Worm (Caenorhabditis elegans) whole organism, L4 larva: ENCODE results near the gene srlf-1.

Experiments used
- F44E2.7 ChIP-seq: fragments of 200-800 bp; sonication (Bioruptor generic); IDR thresholded peaks from 2 replicates; pipeline ENCODE4 v2.1.2; 2022; ENCODE audit warnings: missing genetic modification characterization, missing compliant biosample characterization
- Y48G9A.11 ChIP-seq: fragments of 200-800 bp; sonication (Bioruptor generic); IDR thresholded peaks from 2 replicates; pipeline ENCODE4 v1.3.6; 2022; ENCODE audit warnings: missing genetic modification reagents, missing genetic modification characterization, missing compliant biosample characterization
- ZK546.5 ChIP-seq, 2 experiments: sonication (generic microtip); optimal IDR thresholded peaks; 2 replicates each; lab custom pipeline; 2017; ENCODE audit warnings: missing biosample characterization in 2 of 2, missing genetic modification characterization in 2 of 2
- aha-1 ChIP-seq: fragments of 150-350 bp; peaks from one replicate; lab custom pipeline; 2014; ENCODE audit warnings: missing biosample characterization, missing genetic modification characterization
- ama-1 ChIP-seq: fragments of 150-350 bp; optimal IDR thresholded peaks from 2 replicates; lab custom pipeline; 2014; ENCODE audit warnings: inconsistent platforms, mixed read lengths
- arid-1 ChIP-seq: fragments of 200-800 bp; sonication (Bioruptor generic); conservative IDR thresholded peaks from 2 replicates; pipeline ENCODE4 v1.3.6; 2022; ENCODE audit warnings: missing genetic modification reagents, missing genetic modification characterization, missing compliant biosample characterization
- ceh-28 ChIP-seq: fragments of 150-350 bp; optimal IDR thresholded peaks from 2 replicates; lab custom pipeline; 2014; ENCODE audit warnings: missing biosample characterization, missing genetic modification reagents, missing genetic modification characterization
- ceh-82 ChIP-seq: sonication (generic microtip); optimal IDR thresholded peaks from 2 replicates; lab custom pipeline; 2017; ENCODE audit warnings: missing biosample characterization, missing genetic modification characterization
- daf-16 ChIP-seq, 3 experiments: sonication (generic microtip); optimal IDR thresholded peaks; 2 replicates each; lab custom pipeline; 2016 to 2017; ENCODE audit warnings: missing genetic modification characterization in 3 of 3, missing genetic modification reagents in 3 of 3, mild to moderate bottlenecking in 2 of 3, missing compliant biosample characterization in 2 of 3, missing biosample characterization in 1 of 3, moderate library complexity in 1 of 3
- dmd-8 ChIP-seq: fragments of 200-800 bp; sonication (Bioruptor generic); IDR thresholded peaks from 2 replicates; pipeline ENCODE4 v1.3.6; 2022; ENCODE audit warnings: missing genetic modification characterization, missing compliant biosample characterization
- dmd-9 ChIP-seq: fragments of 200-800 bp; sonication (Bioruptor generic); IDR thresholded peaks from 2 replicates; pipeline ENCODE4 v1.3.6; 2022; ENCODE audit warnings: missing genetic modification reagents, missing genetic modification characterization, missing compliant biosample characterization
- dpl-1 ChIP-seq: fragments of 150-350 bp; optimal IDR thresholded peaks from 2 replicates; lab custom pipeline; 2014; ENCODE audit warnings: missing biosample characterization, missing genetic modification reagents, missing genetic modification characterization
- dve-1 ChIP-seq: sonication (generic microtip); optimal IDR thresholded peaks from 2 replicates; lab custom pipeline; 2017; ENCODE audit warnings: antibody characterized with exemption, mild to moderate bottlenecking, missing genetic modification characterization, missing compliant biosample characterization; ENCODE audit not compliant: insufficient read depth
- egl-43 ChIP-seq: fragments of 200-800 bp; sonication (Bioruptor generic); IDR thresholded peaks from 2 replicates; pipeline ENCODE4 v1.3.6; 2022; ENCODE audit warnings: missing genetic modification reagents, missing genetic modification characterization, missing compliant biosample characterization
- hif-1 ChIP-seq, 2 experiments: sonication (generic microtip); optimal IDR thresholded peaks; 2 replicates each; lab custom pipeline; 2016 to 2017; ENCODE audit warnings: missing compliant biosample characterization in 2 of 2, missing genetic modification characterization in 2 of 2, missing genetic modification reagents in 2 of 2, missing genotype in 2 of 2, mild to moderate bottlenecking in 1 of 2
- hlh-11 ChIP-seq: fragments of 200-800 bp; sonication (Bioruptor generic); optimal IDR thresholded peaks from 2 replicates; lab custom pipeline; 2018; ENCODE audit warnings: mild to moderate bottlenecking, missing genetic modification characterization, missing compliant biosample characterization
- hlh-30 ChIP-seq: sonication (generic microtip); optimal IDR thresholded peaks from 2 replicates; lab custom pipeline; 2017; ENCODE audit warnings: antibody characterized with exemption, mild to moderate bottlenecking, missing genetic modification characterization, missing compliant biosample characterization; ENCODE audit not compliant: insufficient read depth
- hmg-1.1 ChIP-seq: fragments of 200-800 bp; sonication (Bioruptor generic); IDR thresholded peaks from 2 replicates; pipeline ENCODE4 v1.3.6; 2022; ENCODE audit warnings: missing genetic modification reagents, missing genetic modification characterization, missing compliant biosample characterization
- lin-38 ChIP-seq: fragments of 200-800 bp; sonication (Bioruptor generic); IDR thresholded peaks from 2 replicates; pipeline ENCODE4 v1.3.6; 2022; ENCODE audit warnings: missing genetic modification reagents, missing genetic modification characterization, missing compliant biosample characterization
- lsy-2 ChIP-seq, 2 experiments: fragments of 150-350 bp in 1 of 2; sonication (generic microtip) in 1 of 2; optimal IDR thresholded peaks; 2 replicates each; lab custom pipeline; 2014 to 2017; ENCODE audit warnings: missing biosample characterization in 2 of 2, missing genetic modification characterization in 2 of 2
- madf-5 ChIP-seq, 2 experiments: fragments of 200-800 bp; sonication (Bioruptor generic); IDR thresholded peaks; 2 replicates each; pipeline ENCODE4 v1.3.6; 2022; ENCODE audit warnings: missing compliant biosample characterization in 2 of 2, missing genetic modification characterization in 2 of 2
- mep-1 ChIP-seq: fragments of 150-350 bp; sonication (generic microtip); optimal IDR thresholded peaks from 3 replicates; lab custom pipeline; 2014; ENCODE audit warnings: missing biosample characterization, missing genetic modification characterization
- nhr-11 ChIP-seq: fragments of 150-350 bp; optimal IDR thresholded peaks from 2 replicates; lab custom pipeline; 2014; ENCODE audit warnings: missing biosample characterization, missing genetic modification characterization
- nhr-28 ChIP-seq: fragments of 150-350 bp; optimal IDR thresholded peaks from 2 replicates; lab custom pipeline; 2014; ENCODE audit warnings: missing biosample characterization, missing genetic modification characterization
- nhr-48 ChIP-seq: sonication (generic microtip); optimal IDR thresholded peaks from 2 replicates; lab custom pipeline; 2016; ENCODE audit warnings: mild to moderate bottlenecking, missing genetic modification characterization, missing compliant biosample characterization
- nhr-6 ChIP-seq: fragments of 150-350 bp; optimal IDR thresholded peaks from 2 replicates; lab custom pipeline; 2014; ENCODE audit warnings: missing biosample characterization, missing genetic modification characterization
- nhr-77 ChIP-seq: fragments of 150-350 bp; optimal IDR thresholded peaks from 2 replicates; lab custom pipeline; 2014; ENCODE audit warnings: missing biosample characterization, missing genetic modification characterization
- rbr-2 ChIP-seq: sonication (generic microtip); optimal IDR thresholded peaks from 2 replicates; lab custom pipeline; 2016; ENCODE audit warnings: missing genotype, missing genetic modification characterization, missing compliant biosample characterization
- tag-97 ChIP-seq: fragments of 200-800 bp; sonication (Bioruptor generic); IDR thresholded peaks from 2 replicates; pipeline ENCODE4 v1.3.6; 2022; ENCODE audit warnings: missing genetic modification characterization, missing compliant biosample characterization
- tra-1 ChIP-seq: fragments of 200-800 bp; sonication (Bioruptor generic); IDR thresholded peaks from 2 replicates; pipeline ENCODE4 v1.3.6; 2022; ENCODE audit warnings: missing genetic modification reagents, missing genetic modification characterization, missing compliant biosample characterization
- unc-62 ChIP-seq, 3 experiments: fragments of 150-350 bp in 1 of 3; sonication (generic microtip); optimal IDR thresholded peaks in 2 of 3; peaks in 1 of 3; 1 replicate in 1 of 3; 2 replicates in 2 of 3; lab custom pipeline; 2014 to 2017; ENCODE audit warnings: missing biosample characterization in 3 of 3, missing genetic modification characterization in 3 of 3, missing genetic modification reagents in 3 of 3, missing genotype in 1 of 3

srlf-1 gene

DNA sequence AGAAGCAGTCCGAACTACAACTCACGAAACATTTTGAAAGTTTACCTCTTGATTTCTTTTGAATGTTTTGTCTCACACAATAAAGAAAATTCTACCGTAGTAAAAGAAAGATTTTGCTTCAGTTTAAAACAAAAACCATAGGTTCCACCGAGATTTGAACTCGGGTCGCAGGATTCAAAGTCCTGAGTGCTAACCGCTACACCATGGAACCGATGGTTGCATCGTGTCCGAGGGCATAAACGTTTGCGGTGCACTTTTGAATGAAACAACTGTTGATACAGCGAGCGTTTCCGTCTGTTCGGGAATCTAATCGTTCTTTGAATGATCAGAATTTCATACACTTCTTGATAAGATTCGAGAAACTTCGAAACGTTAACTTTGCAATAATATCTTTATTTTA lies 33.6 kb upstream of the srlf-1 start (continued):
- peak; percentile 69 for TF ChIP-seq hlh-30 (tag; lab: Kevin White, UChicago)
- peak; percentile 69; the same call in 1 of the 2 replicates for TF ChIP-seq lin-38 (GFP tag; lab: Robert Waterston, UW)
- peak; percentile 64 for TF ChIP-seq tra-1

DNA sequence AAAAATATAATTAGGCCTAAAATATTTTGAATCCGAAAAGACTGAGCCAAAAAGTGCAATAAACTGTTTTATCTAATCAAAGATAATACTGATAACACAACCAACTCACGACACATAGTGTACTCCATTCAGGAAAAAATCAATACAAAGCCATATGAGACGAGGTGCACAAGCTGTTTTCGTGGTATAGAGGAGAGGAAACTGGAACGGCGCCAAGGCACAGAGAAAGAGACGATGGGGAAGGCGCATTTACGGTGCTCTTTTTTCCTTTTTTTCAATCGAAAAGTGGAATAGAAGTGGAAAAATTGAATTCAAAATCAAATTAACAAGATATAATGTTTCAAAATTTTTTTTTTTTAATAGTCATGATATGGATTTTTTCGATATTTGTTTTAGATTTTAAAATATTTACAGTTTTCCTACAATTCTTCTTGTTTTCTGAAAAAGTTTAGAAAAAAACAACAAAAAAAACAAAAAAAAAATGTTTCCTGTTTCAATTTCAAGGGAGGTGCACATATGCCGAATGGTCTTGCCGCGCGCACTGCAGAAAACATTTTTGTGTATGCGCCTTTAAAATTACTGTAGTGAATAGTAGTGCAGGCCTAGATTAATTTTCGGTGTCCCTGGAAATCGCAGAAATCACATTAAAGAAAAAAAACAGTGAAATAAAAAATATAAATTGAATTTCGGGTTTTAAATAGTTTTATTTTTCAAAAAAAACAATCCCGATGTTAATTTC lies 31.8 kb upstream of the srlf-1 start, which contains the start of gene B0228.7:
Gene B0228.7 (minus strand): TSS at position 627 of the 739 bp plus-strand sequence.
- TF ChIP-seq arid-1 (GFP tag; lab: Robert Waterston, UW) (no peak), madf-5 (GFP tag; IDR thresholded peaks at IDR 0.05; lab: Robert Waterston, UW) (no peak), F44E2.7 (GFP tag; lab: Robert Waterston, UW) (no peak), dmd-9 (no peak), nhr-11 (tag; lab: Kevin White, UChicago) (peak; percentile 13), hlh-30 (tag; lab: Kevin White, UChicago) (peak; percentile 81), tag-97 (GFP tag; lab: Robert Waterston, UW) (no peak), hlh-11 (peak; percentile 81), nhr-77 (tag; lab: Kevin White, UChicago) (peak; percentile 62), rbr-2 (tag; lab: Kevin White, UChicago) (peak; percentile 49), dpl-1 (GFP tag; lab: Kevin White, UChicago) (peak; percentile 37), mep-1 (tag; lab: Kevin White, UChicago) (peak; percentile 57), ama-1 (lab: Kevin White, UChicago) (no peak), ceh-82 (tag; lab: Kevin White, UChicago) (no peak), aha-1 (tag; lab: Kevin White, UChicago) (peak; percentile 58), nhr-28 (tag; lab: Kevin White, UChicago) (peak; percentile 35), lsy-2 (tag; optimal IDR thresholded peaks at IDR 0.05; lab: Kevin White, UChicago) (peak in 1 of 2 experiments; percentile 61), unc-62 (GFP tag; optimal IDR thresholded peaks at IDR 0.05 in 1 of 2; lab: Kevin White, UChicago) (no peak), unc-62 (tag; optimal IDR thresholded peaks at IDR 0.05; lab: Kevin White, UChicago) (no peak), hif-1 (tag; optimal IDR thresholded peaks at IDR 0.05; lab: Kevin White, UChicago) (peak in 1 of 2 experiments; percentile 5), nhr-48 (no peak), daf-16 (GFP tag; optimal IDR thresholded peaks at IDR 0.05; lab: Kevin White, UChicago) (no peak), daf-16 (tag; optimal IDR thresholded peaks at IDR 0.05; lab: Kevin White, UChicago) (peak; percentile 78), egl-43 (GFP tag; lab: Robert Waterston, UW) (no peak), nhr-6 (tag; lab: Kevin White, UChicago) (peak; percentile 3), dve-1 (tag; lab: Kevin White, UChicago) (peak; percentile 77), ceh-28 (tag; lab: Kevin White, UChicago) (peak; percentile 33), ZK546.5 (tag; optimal IDR thresholded peaks at IDR 0.05; lab: Kevin White, UChicago) (no peak)

DNA sequence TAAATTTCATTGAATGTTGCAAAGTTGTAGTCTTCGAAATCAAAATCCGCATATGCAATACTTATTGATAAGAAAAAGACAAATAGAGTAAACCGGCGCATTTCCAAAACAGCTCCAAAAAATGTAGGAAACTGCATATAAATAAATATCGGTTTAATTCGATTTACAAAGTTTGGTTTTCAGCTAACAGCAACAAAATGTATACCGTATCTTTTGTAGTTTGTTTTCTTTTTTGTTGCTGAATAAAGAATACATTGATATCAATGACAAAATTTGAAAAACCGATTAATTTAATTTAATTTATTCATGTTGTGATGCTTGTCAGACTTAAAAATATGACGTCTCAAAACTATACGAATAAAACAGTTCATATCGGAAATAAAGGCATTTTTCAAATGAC lies 29.0 kb upstream of the srlf-1 start, which contains the start of gene B0228.8:
Gene B0228.8 (minus strand): TSS at position 101 of the 400 bp plus-strand sequence.
- no peak for TF ChIP-seq unc-62 (GFP tag; optimal IDR thresholded peaks at IDR 0.05 in 1 of 2; lab: Kevin White, UChicago)
- TF ChIP-seq unc-62 (tag; optimal IDR thresholded peaks at IDR 0.05; lab: Kevin White, UChicago): no peak
- TF ChIP-seq rbr-2 (tag; lab: Kevin White, UChicago): no peak
- TF ChIP-seq hmg-1.1 (GFP tag; lab: Robert Waterston, UW): no peak

ce11 chrII:7763569-7763968 lies 26.8 kb upstream of the srlf-1 start, which contains the start of gene B0228.9:
Gene B0228.9 (minus strand): TSS chrII:7763669.
- TF ChIP-seq Y48G9A.11 (GFP tag; lab: Robert Waterston, UW) (no peak), hlh-30 (tag; lab: Kevin White, UChicago) (no peak), dpl-1 (GFP tag; lab: Kevin White, UChicago) (no peak), dmd-8 (GFP tag; lab: Robert Waterston, UW) (no peak)
